Fruit fly (Drosophila melanogaster) whole organism: ENCODE data around the gene ro.

Source experiments
- Dll ChIP-seq: fragments of >200 bp; optimal IDR thresholded peaks from 2 replicates; lab custom pipeline; 2017
- EcR ChIP-seq, 2 experiments: fragments of >200 bp; optimal IDR thresholded peaks; 2 replicates each; lab custom pipeline; 2017; ENCODE audit warnings: missing biosample characterization in 2 of 2, missing genetic modification characterization in 2 of 2, missing genetic modification reagents in 2 of 2
- pan ChIP-seq: fragments of >200 bp; optimal IDR thresholded peaks from 2 replicates; lab custom pipeline; 2017
- psq ChIP-seq: fragments of >200 bp; optimal IDR thresholded peaks from 2 replicates; lab custom pipeline; 2017
- usp ChIP-seq: fragments of >200 bp; optimal IDR thresholded peaks from 2 replicates; lab custom pipeline; 2017; ENCODE audit warnings: missing biosample characterization, missing genetic modification characterization, mixed read lengths

dm6 chr3R:26862213-26862612 lies 18.8 kb downstream of the ro start:
- no peak for TF ChIP-seq usp (GFP tag; lab: Kevin White, UChicago)
- TF ChIP-seq EcR (GFP tag; optimal IDR thresholded peaks at IDR 0.05; lab: Kevin White, UChicago): no peak
- no peak for TF ChIP-seq psq (lab: Kevin White, UChicago)
- TF ChIP-seq pan (lab: Kevin White, UChicago): no peak
- TF ChIP-seq Dll (lab: Kevin White, UChicago): no peak
